Worm (Caenorhabditis elegans): ENCODE results near the gene F27D9.12.

The F27D9.12 gene

DNA sequence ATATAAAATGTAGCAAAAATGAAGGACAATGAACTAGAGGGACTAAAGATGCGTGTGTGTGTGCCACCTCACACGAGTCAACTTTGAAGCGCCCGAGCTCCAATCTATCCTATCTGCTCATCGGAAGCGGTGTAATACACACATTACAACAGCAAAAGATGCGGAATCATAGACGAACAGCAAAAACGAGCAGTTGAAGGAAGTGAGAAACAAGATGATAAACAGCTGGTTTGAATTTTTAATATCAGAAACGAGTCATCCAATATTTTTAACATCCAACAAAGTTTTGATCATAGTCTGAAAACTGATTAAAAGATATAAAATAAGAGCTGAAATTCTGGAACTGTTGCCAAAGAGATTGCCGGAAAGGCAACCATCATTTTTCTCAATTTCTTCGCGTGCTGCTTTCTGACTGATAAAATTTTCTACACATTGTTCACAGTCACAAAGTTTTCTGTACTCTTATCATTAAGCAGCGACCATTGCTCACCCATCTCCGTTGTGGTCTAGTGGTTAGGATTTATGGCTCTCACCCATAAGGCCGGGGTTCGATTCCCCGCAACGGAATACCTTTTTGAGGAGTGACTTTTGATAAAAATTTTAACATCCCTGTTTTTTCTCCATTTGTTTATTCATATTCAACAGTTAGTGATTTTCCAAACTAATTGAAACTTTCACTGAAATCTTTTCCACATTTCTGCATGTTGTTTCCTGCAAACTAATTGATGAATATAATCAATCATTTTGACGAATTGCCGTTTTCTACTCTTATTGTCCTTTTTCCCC lies 24.0 kb upstream of the F27D9.12 start, which contains the start of gene stn-2 (continued):
- TF ChIP-seq blmp-1 (tag; optimal IDR thresholded peaks at IDR 0.05) = peak; percentile 17
- TF ChIP-seq lin-14 (GFP tag; optimal IDR thresholded peaks at IDR 0.05) = peak; percentile 34
- no peak for TF ChIP-seq alr-1 (tag; optimal IDR thresholded peaks at IDR 0.05; ENCODE audit: borderline replicate concordance)
- no peak for TF ChIP-seq unc-86 (tag; optimal IDR thresholded peaks at IDR 0.05)
- TF ChIP-seq mdl-1 (tag; optimal IDR thresholded peaks at IDR 0.05) = peak in 1 of 2 experiments; percentile 9
- no peak for TF ChIP-seq lin-15B (tag; optimal IDR thresholded peaks at IDR 0.05)
- TF ChIP-seq ztf-11 (tag; optimal IDR thresholded peaks at IDR 0.05) = no peak
- TF ChIP-seq zip-4 (GFP tag; optimal IDR thresholded peaks at IDR 0.05) = peak; percentile 1
- TF ChIP-seq ets-5 (GFP tag; IDR thresholded peaks at IDR 0.05) = no peak

DNA sequence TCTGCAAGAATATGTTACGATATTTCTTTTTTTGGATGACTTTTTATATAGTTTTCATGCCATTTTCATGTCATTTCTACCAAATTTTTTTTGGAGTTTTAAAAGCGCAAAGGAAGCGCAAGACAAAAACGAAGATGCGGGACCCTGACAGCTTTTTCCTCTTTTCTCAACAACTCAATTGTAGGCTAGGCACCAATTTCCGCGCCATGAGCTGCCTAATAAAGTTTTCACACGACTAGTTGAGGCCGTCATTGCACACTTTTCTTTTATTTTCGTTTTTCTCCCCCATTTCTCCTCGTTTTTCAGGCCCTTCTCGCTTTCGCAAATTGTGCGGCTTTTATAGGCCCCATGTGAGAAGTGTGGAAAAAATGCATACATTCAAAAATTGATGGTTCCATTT lies 23.1 kb upstream of the F27D9.12 start:
- no peak for TF ChIP-seq C16A3.4 (tag; optimal IDR thresholded peaks at IDR 0.05)
- no peak for TF ChIP-seq mef-2 (tag; optimal IDR thresholded peaks at IDR 0.05)
- TF ChIP-seq fkh-10 (GFP tag; optimal IDR thresholded peaks at IDR 0.05) = peak; percentile 78
- TF ChIP-seq ceh-8 (GFP tag; optimal IDR thresholded peaks at IDR 0.05) = no peak
- no peak for TF ChIP-seq hlh-17 (GFP tag; optimal IDR thresholded peaks at IDR 0.05; ENCODE audit: borderline replicate concordance)
- no peak for TF ChIP-seq nhr-19 (GFP tag; conservative IDR thresholded peaks at IDR 0.05)
- TF ChIP-seq ces-1 (GFP tag; optimal IDR thresholded peaks at IDR 0.05) = peak; percentile 37
- TF ChIP-seq nhr-71 (tag; optimal IDR thresholded peaks at IDR 0.05) = no peak
- TF ChIP-seq lin-14 (GFP tag; optimal IDR thresholded peaks at IDR 0.05) = peak; percentile 67

DNA sequence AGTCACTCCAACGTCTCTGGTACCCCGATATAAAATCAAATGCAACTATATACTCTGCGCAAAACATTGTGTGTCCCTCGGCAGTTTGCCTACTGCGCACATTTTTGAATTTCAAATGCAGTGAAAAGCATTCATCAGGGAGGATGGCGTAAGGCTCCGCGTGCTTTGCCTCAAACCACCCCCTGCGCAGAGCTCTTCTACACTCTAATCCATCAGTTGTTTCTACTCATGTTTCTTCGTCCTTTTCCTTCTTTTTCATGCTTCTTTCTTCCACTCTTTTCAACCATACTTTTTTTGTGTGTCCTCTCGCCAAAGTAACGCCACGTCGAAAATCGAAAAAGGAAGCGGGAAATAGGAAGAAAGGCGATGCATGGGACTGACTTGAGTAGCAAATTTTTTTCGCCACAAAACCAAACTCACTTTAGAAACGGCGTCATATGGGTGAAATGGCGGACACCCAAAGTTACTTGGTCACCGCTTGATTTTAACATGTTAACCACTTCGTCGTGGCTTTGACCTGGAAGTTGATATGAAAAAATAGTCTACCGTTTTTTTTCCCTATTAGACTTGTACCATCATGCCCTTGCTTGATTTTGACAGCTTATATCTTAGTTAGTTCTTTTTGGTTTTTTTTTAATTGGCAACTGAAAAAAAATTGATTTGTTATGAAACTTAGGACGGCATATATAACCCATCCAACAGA lies 21.8 kb upstream of the F27D9.12 start:
- TF ChIP-seq fkh-8 (tag; optimal IDR thresholded peaks at IDR 0.05) (no peak), lin-14 (GFP tag; optimal IDR thresholded peaks at IDR 0.05) (peak; percentile 68), fkh-10 (GFP tag; optimal IDR thresholded peaks at IDR 0.05) (peak; percentile 9), ceh-8 (GFP tag; optimal IDR thresholded peaks at IDR 0.05) (peak; percentile 2), unc-86 (tag; optimal IDR thresholded peaks at IDR 0.05) (peak; percentile 6)

DNA sequence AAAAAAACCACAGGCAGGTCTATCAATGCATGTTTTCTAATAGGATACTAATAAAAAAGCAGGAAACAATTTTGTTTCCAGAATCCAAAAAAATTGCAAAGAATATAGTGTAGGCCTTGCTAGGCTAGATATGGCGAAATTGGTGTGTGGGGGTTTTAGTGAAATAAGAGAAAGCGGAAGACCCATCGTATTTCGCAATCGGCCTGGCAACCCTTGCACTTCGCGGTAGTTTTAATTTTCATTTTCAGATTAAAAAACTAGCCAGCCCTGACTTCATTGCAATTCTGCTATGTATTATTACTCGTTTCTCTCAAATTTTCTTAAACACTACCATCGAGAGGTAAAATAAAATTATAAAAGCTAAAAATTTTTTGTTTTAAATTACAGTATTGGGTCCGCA lies 18.1 kb upstream of the F27D9.12 start:
- TF ChIP-seq unc-30 (tag; optimal IDR thresholded peaks at IDR 0.05) = no peak
- TF ChIP-seq zag-1 (tag; optimal IDR thresholded peaks at IDR 0.05) = no peak
- TF ChIP-seq efl-1 (optimal IDR thresholded peaks at IDR 0.05) = no peak
- peak in 1 of 2 experiments; percentile 68 for TF ChIP-seq efl-1 (GFP tag; optimal IDR thresholded peaks at IDR 0.05 in 1 of 2)
- no peak for TF ChIP-seq ceh-88 (GFP tag; IDR thresholded peaks at IDR 0.05)
- peak in 1 of 3 experiments; percentile 19 for TF ChIP-seq ceh-82 (tag; optimal IDR thresholded peaks at IDR 0.05)
- TF ChIP-seq unc-86 (tag; optimal IDR thresholded peaks at IDR 0.05) = no peak
- TF ChIP-seq ceh-8 (GFP tag; optimal IDR thresholded peaks at IDR 0.05) = no peak

DNA sequence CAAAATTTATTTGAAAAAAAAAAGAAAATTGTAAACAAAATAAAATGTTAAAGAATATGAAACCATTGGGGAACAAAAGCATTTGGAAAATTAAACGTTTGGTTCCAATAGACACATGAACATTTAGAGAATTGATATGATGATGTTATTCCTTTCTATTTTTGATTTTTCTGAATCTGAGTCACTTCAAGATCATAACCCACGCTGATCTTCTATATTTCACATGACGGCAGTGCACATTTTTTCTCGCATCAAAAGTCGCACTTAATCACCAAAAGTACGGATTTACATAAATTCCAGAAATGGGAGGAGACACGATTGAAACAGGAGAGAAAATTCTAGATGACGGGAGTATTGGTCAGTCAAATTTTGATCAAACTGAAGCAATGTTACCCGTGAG lies 15.9 kb upstream of the F27D9.12 start, which contains the start of gene F27D9.2:
Gene F27D9.2, plus strand, starts transcription at position 301 of the 400 bp plus-strand sequence.
- no peak for TF ChIP-seq zip-4 (GFP tag; optimal IDR thresholded peaks at IDR 0.05)
- no peak for TF ChIP-seq nhr-90 (tag; optimal IDR thresholded peaks at IDR 0.05; ENCODE audit: poor library complexity)
- no peak for TF ChIP-seq mep-1 (tag; optimal IDR thresholded peaks at IDR 0.05)
- TF ChIP-seq unc-30 (tag; optimal IDR thresholded peaks at IDR 0.05) = no peak
- TF ChIP-seq vab-15 (tag; optimal IDR thresholded peaks at IDR 0.05) = no peak
- TF ChIP-seq efl-1 (optimal IDR thresholded peaks at IDR 0.05) = no peak
- no peak for TF ChIP-seq efl-1 (GFP tag; optimal IDR thresholded peaks at IDR 0.05 in 1 of 2)
- no peak for TF ChIP-seq nhr-237 (tag; optimal IDR thresholded peaks at IDR 0.05)
- TF ChIP-seq ama-1 (optimal IDR thresholded peaks at IDR 0.05) = no peak

DNA sequence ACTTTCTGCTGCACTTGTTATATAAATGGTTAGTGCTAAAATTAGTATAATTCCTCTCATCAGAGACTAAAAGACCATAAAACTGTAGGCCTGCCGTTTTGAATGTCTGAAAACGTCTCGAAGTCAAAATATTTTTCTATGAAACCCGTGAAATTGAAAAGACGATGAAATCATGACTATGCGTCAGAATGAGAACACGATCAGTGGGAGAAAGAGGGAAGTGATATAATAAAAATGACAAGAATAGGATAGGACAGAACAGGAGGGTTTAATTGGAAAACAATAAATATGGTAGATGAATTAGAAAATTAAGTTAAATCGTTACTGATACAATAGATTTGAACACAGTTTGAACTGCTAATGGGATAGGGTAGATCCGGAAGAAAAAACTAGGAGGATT lies 13.9 kb upstream of the F27D9.12 start, which contains the start of gene F27D9.7:
Gene F27D9.7, minus strand, starts transcription at position 101 of the 400 bp plus-strand sequence.
- TF ChIP-seq isw-1 (GFP tag; IDR thresholded peaks at IDR 0.05) = no peak
- peak; percentile 22 for TF ChIP-seq blmp-1 (tag; optimal IDR thresholded peaks at IDR 0.05)

Data from whole organism, L1 larva.